Worm (Caenorhabditis elegans): ENCODE data around the gene clec-263.
A peak's percentile ranks its signal among the peaks of the same experiment; 100 is the strongest.

The clec-263 gene

DNA sequence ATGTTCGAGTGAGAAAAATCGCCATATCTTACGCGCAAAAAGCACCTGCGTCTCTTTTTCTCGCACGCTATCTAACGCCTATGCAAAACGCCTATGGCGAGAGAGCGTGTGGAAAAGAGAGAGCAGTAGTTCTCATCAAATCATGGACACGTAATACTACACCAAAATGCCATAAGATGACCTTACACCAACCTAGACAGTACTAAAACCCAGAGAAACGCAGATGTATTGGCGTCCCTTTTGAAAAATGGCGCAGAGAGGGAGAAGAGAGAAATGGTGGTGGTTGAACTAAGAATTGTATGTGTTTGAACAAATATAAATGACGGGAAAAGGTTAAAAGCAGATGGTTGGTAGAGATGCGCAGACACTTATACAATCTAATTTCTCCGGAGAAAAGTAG lies 35.4 kb upstream of the clec-263 start, which contains the start of gene Y38H6C.16:
TSS of gene Y38H6C.16 (minus strand) at position 293 of the 400 bp plus-strand sequence.
- TF ChIP-seq set-16 (GFP tag; IDR thresholded peaks at IDR 0.05) (no peak), F26F4.8 (GFP tag; conservative IDR thresholded peaks at IDR 0.05) (no peak), ceh-28 (tag; optimal IDR thresholded peaks at IDR 0.05) (no peak), ceh-62 (tag; optimal IDR thresholded peaks at IDR 0.05) (no peak), lin-15B (tag; optimal IDR thresholded peaks at IDR 0.05) (no peak), madf-5 (GFP tag; IDR thresholded peaks at IDR 0.05) (no peak), lim-7 (GFP tag; IDR thresholded peaks at IDR 0.05) (no peak), lin-29 (GFP tag; IDR thresholded peaks at IDR 0.05) (no peak), jun-1 (tag; optimal IDR thresholded peaks at IDR 0.05) (no peak), unc-62 (GFP tag; optimal IDR thresholded peaks at IDR 0.05 in 1 of 2) (no peak), unc-62 (tag; optimal IDR thresholded peaks at IDR 0.05) (no peak), fkh-10 (GFP tag; optimal IDR thresholded peaks at IDR 0.05) (no peak), ama-1 (optimal IDR thresholded peaks at IDR 0.05) (no peak), D1046.2 (GFP tag; IDR thresholded peaks at IDR 0.05) (no peak), egl-27 (tag; optimal IDR thresholded peaks at IDR 0.05) (no peak), attf-4 (tag; optimal IDR thresholded peaks at IDR 0.05) (no peak), F44E2.7 (GFP tag; IDR thresholded peaks at IDR 0.05) (no peak), nhr-237 (tag; optimal IDR thresholded peaks at IDR 0.05) (no peak), spr-3 (GFP tag; optimal IDR thresholded peaks at IDR 0.05) (no peak)

DNA sequence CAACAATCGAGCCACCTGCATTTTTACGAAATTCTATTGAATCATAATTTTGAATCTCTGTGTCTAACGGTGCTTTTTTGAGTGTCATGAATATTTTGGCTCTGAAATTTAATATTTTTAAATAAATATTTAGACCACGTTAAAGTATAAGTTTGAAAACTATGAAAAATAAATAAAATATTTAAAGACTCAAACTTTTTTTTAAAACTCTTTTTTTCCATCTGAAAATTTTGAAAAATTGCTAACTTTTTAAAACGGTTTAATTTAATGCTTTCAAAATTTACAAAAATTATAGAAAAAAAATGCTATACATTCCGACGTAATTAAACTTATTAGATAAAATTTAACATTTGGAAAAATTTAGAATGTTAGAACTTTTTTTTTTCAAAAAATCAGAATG lies 30.3 kb upstream of the clec-263 start, which contains the start of gene slc-36.3:
TSS of gene slc-36.3 (minus strand) at position 101 of the 400 bp plus-strand sequence.
- no peak for TF ChIP-seq gei-8 (GFP tag; optimal IDR thresholded peaks at IDR 0.05)
- TF ChIP-seq snpc-4 (tag; optimal IDR thresholded peaks at IDR 0.05): no peak
- TF ChIP-seq dmd-8 (GFP tag; IDR thresholded peaks at IDR 0.05): no peak
- TF ChIP-seq nhr-102 (tag; optimal IDR thresholded peaks at IDR 0.05): no peak
- no peak for TF ChIP-seq ZK546.5 (tag; optimal IDR thresholded peaks at IDR 0.05)
- no peak for TF ChIP-seq tra-1 (GFP tag; IDR thresholded peaks at IDR 0.05)
- no peak for TF ChIP-seq lim-7 (GFP tag; IDR thresholded peaks at IDR 0.05)
- TF ChIP-seq ztf-7 (tag; optimal IDR thresholded peaks at IDR 0.05): no peak
- TF ChIP-seq ceh-82 (tag; optimal IDR thresholded peaks at IDR 0.05): no peak
- no peak for TF ChIP-seq ces-1 (GFP tag; optimal IDR thresholded peaks at IDR 0.05)
- no peak for TF ChIP-seq madf-5 (GFP tag; IDR thresholded peaks at IDR 0.05)
- no peak for TF ChIP-seq zag-1 (tag; optimal IDR thresholded peaks at IDR 0.05)
- no peak for TF ChIP-seq Y48G9A.11 (GFP tag; IDR thresholded peaks at IDR 0.05)
- TF ChIP-seq T20F7.1 (GFP tag; optimal IDR thresholded peaks at IDR 0.05): no peak
- TF ChIP-seq nhr-48 (tag; optimal IDR thresholded peaks at IDR 0.05): no peak
- no peak for TF ChIP-seq arid-1 (GFP tag; conservative IDR thresholded peaks at IDR 0.05)
- no peak for TF ChIP-seq cey-2 (tag; optimal IDR thresholded peaks at IDR 0.05; ENCODE audit: borderline replicate concordance, insufficient read depth)
- no peak for TF ChIP-seq lin-13 (GFP tag; optimal IDR thresholded peaks at IDR 0.05)

DNA sequence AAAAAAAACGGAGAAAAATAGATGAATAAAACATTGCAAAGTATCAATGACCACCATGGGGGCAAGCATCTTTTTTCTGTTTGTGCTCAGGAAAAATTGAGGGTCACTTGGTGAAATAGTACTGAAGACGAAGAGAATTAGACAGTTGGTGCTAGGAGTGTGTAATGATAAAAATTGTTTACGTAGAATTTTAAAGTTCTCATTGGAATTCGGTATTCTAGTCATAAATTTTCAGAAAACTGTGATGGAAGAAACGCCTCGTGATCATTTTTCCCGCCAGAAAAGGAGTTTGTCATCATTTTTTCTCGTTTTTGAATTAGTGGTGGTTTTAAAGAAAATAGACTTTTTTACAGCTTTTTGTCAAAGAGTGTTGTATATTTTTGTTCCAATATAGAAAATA lies 29.8 kb upstream of the clec-263 start:
- no peak for TF ChIP-seq ctbp-1 (GFP tag; IDR thresholded peaks at IDR 0.05)
- peak; percentile 23 for TF ChIP-seq nhr-77 (tag; optimal IDR thresholded peaks at IDR 0.05)
- no peak for TF ChIP-seq egl-43 (GFP tag; IDR thresholded peaks at IDR 0.05)
- TF ChIP-seq hlh-11 (tag; optimal IDR thresholded peaks at IDR 0.05): no peak
- no peak for TF ChIP-seq lim-7 (GFP tag; IDR thresholded peaks at IDR 0.05)
- TF ChIP-seq daf-16 (GFP tag; optimal IDR thresholded peaks at IDR 0.05): no peak
- TF ChIP-seq daf-16 (tag; optimal IDR thresholded peaks at IDR 0.05): peak; percentile 84
- peak; percentile 56 for TF ChIP-seq nhr-28 (tag; optimal IDR thresholded peaks at IDR 0.05)
- TF ChIP-seq lin-1 (GFP tag; IDR thresholded peaks at IDR 0.05): no peak
- no peak for TF ChIP-seq daf-8 (GFP tag; IDR thresholded peaks at IDR 0.05)
- no peak for TF ChIP-seq spr-1 (tag; optimal IDR thresholded peaks at IDR 0.05)
- no peak for TF ChIP-seq nhr-237 (tag; optimal IDR thresholded peaks at IDR 0.05)

Measured in whole organism, L4 larva.